Fruit fly (Drosophila melanogaster): ENCODE measurements around the gene Sh3beta.

The Sh3beta gene

DNA sequence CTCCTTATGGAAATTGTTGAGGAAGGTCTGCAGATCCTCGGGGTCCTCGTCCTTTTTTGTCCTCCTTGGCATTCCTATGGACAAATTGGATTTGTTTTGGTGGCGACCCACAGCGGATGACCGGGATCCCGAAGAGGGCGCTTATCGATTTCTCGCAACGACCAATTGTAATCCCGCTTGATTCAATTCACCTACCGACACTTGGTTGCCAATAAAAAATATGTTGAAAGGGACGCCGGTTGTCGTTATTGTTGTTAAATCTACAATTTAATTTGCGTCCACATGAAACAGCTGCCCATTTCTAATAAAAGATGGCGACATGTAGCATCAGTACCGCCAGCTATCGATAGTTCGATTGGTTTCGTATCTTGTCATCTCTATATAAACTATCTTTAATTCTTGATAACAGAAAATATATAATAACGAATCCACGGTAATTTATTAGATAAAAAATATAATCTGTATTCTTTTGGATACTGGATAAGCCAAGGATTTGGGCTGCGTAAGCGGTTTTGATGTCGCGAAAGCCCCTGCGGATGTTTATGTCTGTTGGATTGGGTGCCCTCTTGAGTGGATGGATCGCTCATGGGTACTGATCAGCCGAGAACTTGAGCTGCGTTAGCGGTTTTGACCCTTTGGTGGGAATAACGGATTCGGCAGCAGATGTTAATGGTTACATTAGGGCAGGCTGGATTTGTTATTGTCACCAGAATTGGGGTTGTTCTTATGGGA is 12.5 kb downstream of the Sh3beta start, which contains the start of gene CTCF (continued):
- TF ChIP-seq CG10654 (GFP tag; optimal IDR thresholded peaks at IDR 0.05) (no peak), tio (GFP tag; optimal IDR thresholded peaks at IDR 0.05) (no peak), gsb-n (tag; optimal IDR thresholded peaks at IDR 0.05) (peak; percentile 87), unc-4 (GFP tag; IDR thresholded peaks at IDR 0.05; ENCODE audit: partially characterized antibody) (peak; percentile 88), gro (GFP tag; optimal IDR thresholded peaks at IDR 0.05) (peak; percentile 46), seq (GFP tag; IDR thresholded peaks at IDR 0.05) (0 out of 2 replicates have a peak, but pooled peaks have one; percentile 8), toy (GFP tag; IDR thresholded peaks at IDR 0.05) (no peak), TFAM (GFP tag; optimal IDR thresholded peaks at IDR 0.05) (no peak), vvl (GFP tag; IDR thresholded peaks at IDR 0.05) (peak; percentile 24; the same call in 1 of the 2 replicates), ara (GFP tag; IDR thresholded peaks at IDR 0.05) (0 out of 2 replicates have a peak, but pooled peaks have one; percentile 39), en (GFP tag; optimal IDR thresholded peaks at IDR 0.05) (peak; percentile 8), Hey (tag; optimal IDR thresholded peaks at IDR 0.05) (no peak), BEAF-32 (GFP tag; optimal IDR thresholded peaks at IDR 0.05) (peak; percentile 85), HHEX (GFP tag; optimal IDR thresholded peaks at IDR 0.05) (no peak), Ets65A (GFP tag) (peak; percentile 91), Nf-YC (tag; optimal IDR thresholded peaks at IDR 0.05) (peak; percentile 65), dysf (GFP tag; IDR thresholded peaks at IDR 0.05) (peak; percentile 67; the same call in 2 of the 3 replicates), dm (GFP tag; optimal IDR thresholded peaks at IDR 0.05) (peak; percentile 47), corto (GFP tag; optimal IDR thresholded peaks at IDR 0.05) (no peak), cas (GFP tag; IDR thresholded peaks at IDR 0.05) (no peak), CG17359 (tag; optimal IDR thresholded peaks at IDR 0.05) (peak; percentile 34), CG6654 (GFP tag; optimal IDR thresholded peaks at IDR 0.05) (peak; percentile 29), da (GFP tag; optimal IDR thresholded peaks at IDR 0.05) (peak; percentile 21), CG6854 (GFP tag; optimal IDR thresholded peaks at IDR 0.05) (no peak), CG11247 (GFP tag; IDR thresholded peaks at IDR 0.05) (peak; percentile 45; the same call in 1 of the 2 replicates), E2f1 (GFP tag; IDR thresholded peaks at IDR 0.05) (0 out of 2 replicates have a peak, but pooled peaks have one; percentile 7), Ptx1 (GFP tag; IDR thresholded peaks at IDR 0.05) (peak; percentile 50), CG15514 (GFP tag; optimal IDR thresholded peaks at IDR 0.05) (peak; percentile 95), Camta (GFP tag; optimal IDR thresholded peaks at IDR 0.05) (peak; percentile 19), luna (GFP tag; optimal IDR thresholded peaks at IDR 0.05) (no peak), bbx (GFP tag; IDR thresholded peaks at IDR 0.05; ENCODE audit: partially characterized antibody) (peak; percentile 91), Dfd (GFP tag; optimal IDR thresholded peaks at IDR 0.05) (no peak), mam (GFP tag; optimal IDR thresholded peaks at IDR 0.05) (peak; percentile 23), B-H1 (GFP tag; IDR thresholded peaks at IDR 0.05) (no peak), vnd (GFP tag; IDR thresholded peaks at IDR 0.05; ENCODE audit: partially characterized antibody) (peak; percentile 65; the same call in 2 of the 3 replicates), CG10267 (tag; optimal IDR thresholded peaks at IDR 0.05) (peak; percentile 62), Hsf (GFP tag; optimal IDR thresholded peaks at IDR 0.05) (peak; percentile 62), CG11456 (GFP tag; IDR thresholded peaks at IDR 0.05) (peak; percentile 73; the same call in 2 of the 3 replicates), CG6254 (GFP tag; optimal IDR thresholded peaks at IDR 0.05) (no peak), gsb (GFP tag; IDR thresholded peaks at IDR 0.05) (no peak), Max (GFP tag; optimal IDR thresholded peaks at IDR 0.05) (peak; percentile 73), sima (GFP tag; optimal IDR thresholded peaks at IDR 0.05) (no peak), trh (GFP tag; optimal IDR thresholded peaks at IDR 0.05) (no peak), CG2202 (tag; optimal IDR thresholded peaks at IDR 0.05) (no peak), pho (GFP tag; optimal IDR thresholded peaks at IDR 0.05) (no peak), Taf1 (GFP tag; IDR thresholded peaks at IDR 0.05) (no peak), knrl (GFP tag; IDR thresholded peaks at IDR 0.05; ENCODE audit: partially characterized antibody) (peak; percentile 82), CG33213 (GFP tag; optimal IDR thresholded peaks at IDR 0.05) (peak; percentile 76), CG33557 (GFP tag; optimal IDR thresholded peaks at IDR 0.05) (peak; percentile 38)
